Worm (Caenorhabditis elegans) whole organism, L2 larva: ENCODE data around the gene unc-31.

ENCODE experiments used
- ZK546.5 ChIP-seq: sonication (generic microtip); optimal IDR thresholded peaks from 2 replicates; lab custom pipeline; 2017; ENCODE audit warnings: missing biosample characterization, missing genetic modification characterization
- dmd-4 ChIP-seq: sonication (generic microtip); optimal IDR thresholded peaks from 2 replicates; lab custom pipeline; 2017; ENCODE audit warnings: missing biosample characterization, missing genetic modification characterization
- lin-11 ChIP-seq: fragments of 150-350 bp; sonication (generic microtip); optimal IDR thresholded peaks from 2 replicates; lab custom pipeline; 2014; ENCODE audit warnings: missing biosample characterization, missing genetic modification characterization, inconsistent platforms, mixed read lengths
- mab-5 ChIP-seq: fragments of 150-350 bp; optimal IDR thresholded peaks from 2 replicates; lab custom pipeline; 2014; ENCODE audit warnings: missing biosample characterization, missing genetic modification characterization
- nhr-10 ChIP-seq: sonication (generic microtip); optimal IDR thresholded peaks from 2 replicates; lab custom pipeline; 2017; ENCODE audit warnings: missing biosample characterization, missing genetic modification characterization
- nhr-11 ChIP-seq: fragments of 150-350 bp; optimal IDR thresholded peaks from 2 replicates; lab custom pipeline; 2014; ENCODE audit warnings: missing biosample characterization, missing genetic modification characterization
- sma-9 ChIP-seq, 2 experiments: fragments of 150-350 bp in 1 of 2; sonication (generic microtip) in 1 of 2; optimal IDR thresholded peaks; 2 replicates each; lab custom pipeline; 2014 to 2016; ENCODE audit warnings: missing genetic modification characterization in 2 of 2, mild to moderate bottlenecking in 1 of 2, missing biosample characterization in 1 of 2, missing compliant biosample characterization in 1 of 2, missing genetic modification reagents in 1 of 2, moderate library complexity in 1 of 2
- unc-39 ChIP-seq: fragments of 150-350 bp; optimal IDR thresholded peaks from 2 replicates; lab custom pipeline; 2014; ENCODE audit warnings: missing biosample characterization, missing genetic modification characterization
- unc-62 ChIP-seq: fragments of 150-350 bp; optimal IDR thresholded peaks from 2 replicates; lab custom pipeline; 2014; ENCODE audit warnings: missing biosample characterization, missing genetic modification reagents, missing genetic modification characterization
- zag-1 ChIP-seq: fragments of 150-350 bp; optimal IDR thresholded peaks from 2 replicates; lab custom pipeline; 2014; ENCODE audit warnings: missing biosample characterization, missing genetic modification characterization

- TF ChIP-seq nhr-10 (tag; lab: Kevin White, UChicago): no peak
- no peak for TF ChIP-seq zag-1 (tag; lab: Kevin White, UChicago)
- no peak for TF ChIP-seq nhr-11 (tag; lab: Kevin White, UChicago)
- no peak for TF ChIP-seq unc-39 (tag; lab: Kevin White, UChicago)
- TF ChIP-seq unc-62 (GFP tag; lab: Kevin White, UChicago): no peak
- no peak for TF ChIP-seq lin-11 (tag; lab: Kevin White, UChicago)
- no peak for TF ChIP-seq mab-5
- no peak for TF ChIP-seq dmd-4 (tag; lab: Kevin White, UChicago)
- TF ChIP-seq ZK546.5 (tag; lab: Kevin White, UChicago): no peak
- no peak for TF ChIP-seq sma-9 (GFP tag; optimal IDR thresholded peaks at IDR 0.05; lab: Kevin White, UChicago)
- no peak for TF ChIP-seq sma-9 (tag; optimal IDR thresholded peaks at IDR 0.05; lab: Kevin White, UChicago)
These were observed 47.7 kb upstream of the unc-31 start for ce11 chrIV:12725925-12726324.
